Worm (Caenorhabditis elegans) whole organism, L3 larva: ENCODE data around the gene coa-1.
A peak's percentile ranks its signal among the peaks of the same experiment; 100 is the strongest.

Experiments used
- R02D3.7 ChIP-seq: fragments of 150-350 bp; optimal IDR thresholded peaks from 2 replicates; lab custom pipeline; 2014; ENCODE audit warnings: missing biosample characterization, missing genetic modification characterization
- ZK546.5 ChIP-seq: sonication (generic microtip); optimal IDR thresholded peaks from 2 replicates; lab custom pipeline; 2017; ENCODE audit warnings: missing biosample characterization, missing genetic modification characterization
- aly-2 ChIP-seq: fragments of 150-350 bp; optimal IDR thresholded peaks from 2 replicates; lab custom pipeline; 2014; ENCODE audit warnings: missing biosample characterization, missing genetic modification characterization
- ceh-16 ChIP-seq: sonication (generic microtip); optimal IDR thresholded peaks from 2 replicates; lab custom pipeline; 2017; ENCODE audit warnings: missing biosample characterization, missing genetic modification characterization
- ceh-28 ChIP-seq: fragments of 150-350 bp; optimal IDR thresholded peaks from 2 replicates; lab custom pipeline; 2014; ENCODE audit warnings: missing biosample characterization, missing genetic modification reagents, missing genetic modification characterization
- ceh-82 ChIP-seq: fragments of 150-350 bp; optimal IDR thresholded peaks from 2 replicates; lab custom pipeline; 2014; ENCODE audit warnings: missing biosample characterization, missing genetic modification characterization
- ceh-9 ChIP-seq: sonication (generic microtip); optimal IDR thresholded peaks from 2 replicates; lab custom pipeline; 2018; ENCODE audit warnings: missing biosample characterization, missing genetic modification characterization
- daf-12 ChIP-seq: fragments of 150-350 bp; optimal IDR thresholded peaks from 2 replicates; lab custom pipeline; 2014; ENCODE audit warnings: missing biosample characterization, missing genetic modification reagents, missing genetic modification characterization
- egl-27 ChIP-seq: sonication (generic microtip); optimal IDR thresholded peaks from 4 replicates; lab custom pipeline; 2017; ENCODE audit warnings: missing biosample characterization, missing genetic modification reagents, missing genetic modification characterization
- egl-5 ChIP-seq: fragments of 150-350 bp; optimal IDR thresholded peaks from 2 replicates; lab custom pipeline; 2017; ENCODE audit warnings: missing biosample characterization, missing genetic modification reagents, missing genetic modification characterization, inconsistent platforms
- elt-1 ChIP-seq: fragments of 150-350 bp; optimal IDR thresholded peaks from 2 replicates; lab custom pipeline; 2014; ENCODE audit warnings: missing biosample characterization, missing genetic modification characterization
- elt-2 ChIP-seq: sonication (generic microtip); optimal IDR thresholded peaks from 2 replicates; lab custom pipeline; 2016; ENCODE audit warnings: missing genetic modification reagents, mild to moderate bottlenecking, missing genetic modification characterization, missing compliant biosample characterization
- elt-3 ChIP-seq, 3 experiments: fragments of 150-350 bp in 1 of 3; sonication (generic microtip) in 2 of 3; optimal IDR thresholded peaks; 2 replicates in 2 of 3; 4 replicates in 1 of 3; lab custom pipeline; 2014 to 2017; ENCODE audit warnings: missing biosample characterization in 3 of 3, missing genetic modification characterization in 3 of 3
- eor-1 ChIP-seq, 2 experiments: fragments of 150-350 bp; optimal IDR thresholded peaks; 2 replicates each; lab custom pipeline; 2014 to 2018; ENCODE audit warnings: missing biosample characterization in 2 of 2, missing genetic modification characterization in 2 of 2
- fkh-10 ChIP-seq: sonication (generic microtip); optimal IDR thresholded peaks from 2 replicates; lab custom pipeline; 2017; ENCODE audit warnings: missing biosample characterization, missing genetic modification reagents, missing genetic modification characterization
- fos-1 ChIP-seq: fragments of 150-350 bp; optimal IDR thresholded peaks from 2 replicates; lab custom pipeline; 2014; ENCODE audit warnings: missing biosample characterization, missing genetic modification characterization
- hmg-11 ChIP-seq: sonication (generic microtip); optimal IDR thresholded peaks from 2 replicates; lab custom pipeline; 2016; ENCODE audit warnings: missing genetic modification characterization, missing compliant biosample characterization
- jun-1 ChIP-seq: fragments of 150-350 bp; optimal IDR thresholded peaks from 2 replicates; lab custom pipeline; 2014; ENCODE audit warnings: missing biosample characterization, missing genetic modification reagents, missing genetic modification characterization
- lin-15B ChIP-seq: fragments of 150-350 bp; optimal IDR thresholded peaks from 2 replicates; lab custom pipeline; 2014; ENCODE audit warnings: missing biosample characterization, missing genetic modification characterization
- lin-39 ChIP-seq: fragments of 150-350 bp; optimal IDR thresholded peaks from 2 replicates; lab custom pipeline; 2018; ENCODE audit warnings: missing biosample characterization, missing genetic modification reagents, missing genetic modification characterization
- mdl-1 ChIP-seq: fragments of 150-350 bp; optimal IDR thresholded peaks from 2 replicates; lab custom pipeline; 2014; ENCODE audit warnings: missing biosample characterization, missing genetic modification characterization
- mml-1 ChIP-seq: fragments of 150-350 bp; sonication (generic microtip); optimal IDR thresholded peaks from 3 replicates; lab custom pipeline; 2014; ENCODE audit warnings: missing biosample characterization, missing genetic modification characterization
- nfya-1 ChIP-seq: sonication (generic microtip); optimal IDR thresholded peaks from 2 replicates; lab custom pipeline; 2017; ENCODE audit warnings: missing genetic modification characterization, mild to moderate bottlenecking, missing compliant biosample characterization, antibody characterized with exemption, moderate library complexity; ENCODE audit not compliant: insufficient read depth
- nhr-11 ChIP-seq: fragments of 150-350 bp; optimal IDR thresholded peaks from 2 replicates; lab custom pipeline; 2014; ENCODE audit warnings: missing biosample characterization, missing genetic modification characterization
- nhr-12 ChIP-seq: fragments of 150-350 bp; optimal IDR thresholded peaks from 2 replicates; lab custom pipeline; 2014; ENCODE audit warnings: missing biosample characterization, missing genetic modification characterization
- nhr-23 ChIP-seq: fragments of 150-350 bp; optimal IDR thresholded peaks from 2 replicates; lab custom pipeline; 2014; ENCODE audit warnings: missing biosample characterization, missing genetic modification reagents, missing genetic modification characterization
- nhr-237 ChIP-seq: fragments of 150-350 bp; optimal IDR thresholded peaks from 2 replicates; lab custom pipeline; 2014; ENCODE audit warnings: missing biosample characterization, missing genetic modification characterization
- nhr-25 ChIP-seq: sonication (generic microtip); optimal IDR thresholded peaks from 2 replicates; lab custom pipeline; 2017; ENCODE audit warnings: missing biosample characterization, missing genetic modification characterization
- nhr-28 ChIP-seq: fragments of 150-350 bp; optimal IDR thresholded peaks from 2 replicates; lab custom pipeline; 2014; ENCODE audit warnings: missing biosample characterization, missing genetic modification characterization
- nhr-43 ChIP-seq: sonication (generic microtip); optimal IDR thresholded peaks from 2 replicates; lab custom pipeline; 2016; ENCODE audit warnings: mild to moderate bottlenecking, missing genetic modification characterization, missing compliant biosample characterization; ENCODE audit not compliant: poor library complexity, severe bottlenecking
- nhr-67 ChIP-seq: fragments of 150-350 bp; optimal IDR thresholded peaks from 2 replicates; lab custom pipeline; 2014; ENCODE audit warnings: missing biosample characterization, missing genetic modification characterization
- nhr-77 ChIP-seq: fragments of 150-350 bp; optimal IDR thresholded peaks from 2 replicates; lab custom pipeline; 2014; ENCODE audit warnings: missing biosample characterization, missing genetic modification characterization
- pha-4 ChIP-seq: fragments of 150-350 bp; optimal IDR thresholded peaks from 2 replicates; lab custom pipeline; 2014; ENCODE audit warnings: missing biosample characterization, missing genetic modification reagents, missing genetic modification characterization
- pqm-1 ChIP-seq: fragments of 150-350 bp; optimal IDR thresholded peaks from 2 replicates; lab custom pipeline; 2017; ENCODE audit warnings: missing biosample characterization, missing genetic modification characterization, inconsistent platforms
- sea-2 ChIP-seq: fragments of 150-350 bp; sonication (generic microtip); optimal IDR thresholded peaks from 4 replicates; lab custom pipeline; 2014; ENCODE audit warnings: missing biosample characterization, missing genetic modification reagents, missing genetic modification characterization
- snpc-4 ChIP-seq: fragments of 150-350 bp; optimal IDR thresholded peaks from 2 replicates; lab custom pipeline; 2014; ENCODE audit warnings: missing biosample characterization, missing genetic modification characterization
- unc-39 ChIP-seq: sonication (generic microtip); optimal IDR thresholded peaks from 4 replicates; lab custom pipeline; 2017; ENCODE audit warnings: missing biosample characterization, missing genetic modification characterization
- zag-1 ChIP-seq: fragments of 150-350 bp; optimal IDR thresholded peaks from 2 replicates; lab custom pipeline; 2014; ENCODE audit warnings: missing biosample characterization, missing genetic modification characterization

Gene coa-1

ce11 chrIV:179700-180099 lies 25.4 kb upstream of the coa-1 start:
- no peak for TF ChIP-seq aly-2 (tag; lab: Kevin White, UChicago)

ce11 chrIV:183519-183918 lies 21.6 kb upstream of the coa-1 start:
- TF ChIP-seq elt-3 (tag; optimal IDR thresholded peaks at IDR 0.05; lab: Kevin White, UChicago) (no peak), ceh-9 (tag; lab: Kevin White, UChicago) (no peak), mml-1 (tag; lab: Kevin White, UChicago) (no peak), pqm-1 (tag; lab: Kevin White, UChicago) (no peak), fos-1 (tag; lab: Kevin White, UChicago) (no peak), lin-39 (tag; lab: Kevin White, UChicago) (no peak), ceh-82 (tag; lab: Kevin White, UChicago) (no peak), nhr-77 (no peak), zag-1 (tag; lab: Kevin White, UChicago) (no peak), hmg-11 (tag; lab: Kevin White, UChicago) (no peak), aly-2 (tag; lab: Kevin White, UChicago) (no peak), sea-2 (GFP tag; lab: Kevin White, UChicago) (no peak), elt-1 (tag; lab: Kevin White, UChicago) (no peak), daf-12 (tag; lab: Kevin White, UChicago) (no peak), nhr-11 (tag; lab: Kevin White, UChicago) (no peak), mdl-1 (tag; lab: Kevin White, UChicago) (no peak), nhr-67 (tag; lab: Kevin White, UChicago) (no peak)

DNA sequence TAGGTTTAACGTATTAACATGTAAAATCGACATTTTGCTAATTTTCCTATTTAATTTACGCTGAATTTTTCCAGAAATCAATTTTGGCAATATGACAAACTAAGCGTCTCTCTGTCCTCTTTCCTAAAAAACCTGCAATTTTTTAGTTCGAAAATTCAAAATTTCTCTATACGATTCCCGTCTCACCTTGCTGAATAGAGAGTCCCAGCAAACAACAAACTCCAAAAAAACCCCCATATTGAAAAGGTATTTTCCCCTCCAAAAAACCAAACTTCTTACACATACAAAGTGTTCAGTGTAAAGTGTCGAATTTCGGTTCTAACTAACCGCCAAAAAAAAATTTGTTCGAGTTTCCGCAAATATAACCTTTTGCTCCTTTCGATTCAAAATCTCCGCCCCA lies 20.9 kb upstream of the coa-1 start, which contains the start of gene pnc-1:
Gene pnc-1, plus strand, starts transcription at position 301 of the 400 bp plus-strand sequence.
- no peak for TF ChIP-seq hmg-11 (tag; lab: Kevin White, UChicago)
- TF ChIP-seq ZK546.5 (tag; lab: Kevin White, UChicago), result no peak

ce11 chrIV:186110-186509 lies 19.0 kb upstream of the coa-1 start:
- TF ChIP-seq zag-1 (tag; lab: Kevin White, UChicago), result no peak
- TF ChIP-seq lin-15B, result peak; percentile 3

DNA sequence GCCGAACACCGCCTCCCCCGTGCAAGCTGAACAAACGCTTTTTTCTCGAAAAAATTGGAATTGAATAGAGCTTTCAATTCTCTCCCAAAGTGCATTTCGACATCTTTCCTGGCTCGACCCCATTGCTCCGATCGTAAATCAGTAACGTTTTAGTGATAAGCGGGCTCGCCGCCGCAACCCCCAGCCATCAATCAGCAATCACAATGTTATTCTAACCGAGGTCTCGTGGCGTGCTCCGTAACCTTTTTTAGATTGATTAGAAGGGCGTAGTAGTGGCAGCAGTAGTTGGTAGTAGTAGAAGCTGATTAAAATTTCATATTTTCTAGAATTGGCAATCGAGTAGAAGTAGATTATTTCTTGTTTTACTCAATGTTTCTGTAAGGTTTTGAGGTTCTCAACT lies 17.8 kb upstream of the coa-1 start:
- peak; percentile 53 for TF ChIP-seq elt-2 (tag; lab: Kevin White, UChicago)
- no peak for TF ChIP-seq nhr-43 (tag; lab: Kevin White, UChicago)

ce11 chrIV:189087-189486 lies 16.0 kb upstream of the coa-1 start:
- TF ChIP-seq mdl-1 (tag; lab: Kevin White, UChicago) (no peak), pha-4 (tag; lab: Kevin White, UChicago) (peak; percentile 50), elt-2 (tag; lab: Kevin White, UChicago) (peak; percentile 37)

DNA sequence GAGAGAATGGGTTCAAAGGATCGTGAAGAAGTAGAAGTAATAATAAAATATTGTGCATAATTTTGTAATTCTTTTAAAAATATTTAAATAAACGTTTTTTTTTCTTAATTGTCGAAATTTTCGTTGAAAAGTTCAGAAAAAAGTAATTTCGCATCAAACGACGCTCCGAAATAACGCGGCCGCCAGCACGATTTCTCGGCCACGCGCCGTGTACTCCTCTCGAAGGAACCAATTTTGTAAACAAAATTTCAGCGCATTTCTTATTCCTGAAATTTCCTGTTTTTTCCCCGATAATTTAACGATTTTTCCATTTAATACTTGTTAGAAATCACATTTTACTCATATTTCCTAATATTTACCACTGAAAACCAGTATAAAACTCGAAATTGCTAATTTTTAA lies 13.1 kb upstream of the coa-1 start, which contains the start of gene Y38C1AA.12:
Gene Y38C1AA.12, plus strand, starts transcription at position 211 of the 400 bp plus-strand sequence.
- TF ChIP-seq R02D3.7 (tag; lab: Kevin White, UChicago) (peak; percentile 33), ceh-16 (tag; lab: Kevin White, UChicago) (no peak), mml-1 (tag; lab: Kevin White, UChicago) (no peak), pqm-1 (tag; lab: Kevin White, UChicago) (peak; percentile 5), nhr-23 (tag; lab: Kevin White, UChicago) (peak; percentile 85), hmg-11 (tag; lab: Kevin White, UChicago) (peak; percentile 64), egl-27 (tag; lab: Kevin White, UChicago) (no peak), fkh-10 (no peak), lin-39 (tag; lab: Kevin White, UChicago) (peak; percentile 64), pha-4 (tag; lab: Kevin White, UChicago) (peak; percentile 95), lin-15B (peak; percentile 90), fos-1 (tag; lab: Kevin White, UChicago) (no peak), eor-1 (tag; optimal IDR thresholded peaks at IDR 0.05; lab: Kevin White, UChicago) (peak in 1 of 2 experiments; percentile 36), snpc-4 (tag; lab: Kevin White, UChicago) (peak; percentile 86), nhr-28 (tag; lab: Kevin White, UChicago) (no peak), nhr-12 (tag; lab: Kevin White, UChicago) (no peak), nhr-237 (no peak), elt-2 (tag; lab: Kevin White, UChicago) (peak; percentile 33), egl-5 (no peak), nfya-1 (tag; lab: Kevin White, UChicago) (peak; percentile 74), jun-1 (tag; lab: Kevin White, UChicago) (no peak), nhr-67 (tag; lab: Kevin White, UChicago) (no peak), ceh-9 (tag; lab: Kevin White, UChicago) (no peak), elt-3 (tag; optimal IDR thresholded peaks at IDR 0.05; lab: Kevin White, UChicago) (no peak), ceh-82 (tag; lab: Kevin White, UChicago) (no peak), ZK546.5 (tag; lab: Kevin White, UChicago) (no peak), unc-39 (tag; lab: Kevin White, UChicago) (no peak), nhr-25 (tag; lab: Kevin White, UChicago) (peak; percentile 53), nhr-11 (tag; lab: Kevin White, UChicago) (no peak), aly-2 (tag; lab: Kevin White, UChicago) (no peak), nhr-77 (peak; percentile 25), ceh-28 (tag; lab: Kevin White, UChicago) (no peak), elt-1 (tag; lab: Kevin White, UChicago) (no peak)
